Worm (Caenorhabditis elegans): ENCODE results near the gene ZC443.1.

ZC443.1 gene

ce11 chrV:12787026-12787425 is 22.9 kb downstream of the ZC443.1 start, which contains the start of gene fkb-4:
TSS of gene fkb-4 (minus strand) at chrV:12787126.
- TF ChIP-seq ceh-90 (tag; optimal IDR thresholded peaks at IDR 0.05) = no peak
- TF ChIP-seq alr-1 (tag; optimal IDR thresholded peaks at IDR 0.05; ENCODE audit: borderline replicate concordance) = no peak
- peak; percentile 35 for TF ChIP-seq blmp-1 (tag; optimal IDR thresholded peaks at IDR 0.05)
- TF ChIP-seq nhr-237 (tag; optimal IDR thresholded peaks at IDR 0.05) = no peak

- TF ChIP-seq pax-3 (tag; optimal IDR thresholded peaks at IDR 0.05) (peak; percentile 68), dsc-1 (tag; optimal IDR thresholded peaks at IDR 0.05) (peak; percentile 59), pqm-1 (tag; optimal IDR thresholded peaks at IDR 0.05) (no peak)
These were observed 23.5 kb downstream of the ZC443.1 start for ce11 chrV:12786340-12786739.

DNA sequence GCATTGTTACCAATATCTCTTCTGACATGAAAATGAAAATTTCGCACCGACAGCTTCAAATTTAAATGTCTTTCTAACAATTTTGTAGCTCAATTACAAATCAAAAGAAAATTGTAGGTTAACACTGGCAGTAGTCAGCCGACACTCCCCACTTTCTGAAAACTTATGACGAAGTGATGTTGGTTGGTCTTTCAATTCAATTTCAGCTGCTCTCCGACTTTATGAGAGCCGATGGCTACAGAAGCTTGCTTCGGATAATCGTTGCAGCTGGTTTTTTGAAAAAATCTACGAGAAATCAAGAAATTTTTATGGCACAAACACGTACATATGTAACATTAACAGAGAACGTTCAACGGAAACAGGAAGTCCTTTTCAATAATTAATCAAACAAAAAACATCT is 25.0 kb downstream of the ZC443.1 start, which contains the start of gene sre-20:
Gene sre-20, minus strand, starts transcription at position 101 of the 400 bp plus-strand sequence.
- TF ChIP-seq fkh-8 (tag; optimal IDR thresholded peaks at IDR 0.05) (peak; percentile 7), egl-27 (tag; optimal IDR thresholded peaks at IDR 0.05) (no peak), unc-62 (GFP tag; optimal IDR thresholded peaks at IDR 0.05) (no peak), pax-3 (tag; optimal IDR thresholded peaks at IDR 0.05) (peak; percentile 41)

DNA sequence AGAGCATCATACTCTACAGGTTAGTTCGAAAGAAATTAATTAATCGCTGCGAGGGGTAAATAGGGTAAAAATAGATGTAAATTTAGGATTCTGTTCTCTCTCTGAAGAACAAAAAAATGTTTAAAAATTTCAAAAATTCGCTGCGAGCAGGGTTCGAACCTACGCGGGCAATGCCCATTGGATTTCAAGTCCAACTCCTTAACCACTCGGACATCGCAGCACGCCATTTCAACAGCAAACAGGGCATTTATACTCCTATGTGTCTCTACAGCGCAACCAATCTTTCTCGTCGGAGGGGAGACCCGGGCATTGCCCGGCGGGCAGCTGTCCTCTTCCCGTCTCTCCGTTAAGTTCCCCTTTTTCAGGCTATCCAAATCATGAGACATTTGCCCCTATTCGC is 29.6 kb downstream of the ZC443.1 start:
- TF ChIP-seq dsc-1 (tag; optimal IDR thresholded peaks at IDR 0.05) = peak; percentile 30
- TF ChIP-seq aha-1 (tag; optimal IDR thresholded peaks at IDR 0.05) = no peak
- TF ChIP-seq lin-35 (GFP tag; optimal IDR thresholded peaks at IDR 0.05) = peak; percentile 20 to 66
- peak in 1 of 6 experiments; percentile 23 for TF ChIP-seq elt-3 (tag; optimal IDR thresholded peaks at IDR 0.05)
- no peak for TF ChIP-seq Y116A8C.19 (tag; optimal IDR thresholded peaks at IDR 0.05; ENCODE audit: borderline replicate concordance)
- peak; percentile 35 to 51 for TF ChIP-seq efl-1 (optimal IDR thresholded peaks at IDR 0.05)
- peak; percentile 41 to 93 for TF ChIP-seq efl-1 (GFP tag; optimal IDR thresholded peaks at IDR 0.05 in 1 of 2)
- peak; percentile 10 for TF ChIP-seq xbp-1 (tag; optimal IDR thresholded peaks at IDR 0.05)
- no peak for TF ChIP-seq egl-27 (tag; optimal IDR thresholded peaks at IDR 0.05)
- TF ChIP-seq nhr-12 (tag; optimal IDR thresholded peaks at IDR 0.05) = no peak
- TF ChIP-seq isw-1 (GFP tag; IDR thresholded peaks at IDR 0.05) = no peak
- no peak for TF ChIP-seq elt-2 (tag; optimal IDR thresholded peaks at IDR 0.05)
- no peak for TF ChIP-seq lin-39 (tag; optimal IDR thresholded peaks at IDR 0.05)
- TF ChIP-seq rnt-1 (tag; optimal IDR thresholded peaks at IDR 0.05) = peak; percentile 53
- TF ChIP-seq zag-1 (tag; optimal IDR thresholded peaks at IDR 0.05) = no peak
- no peak for TF ChIP-seq jun-1 (tag; optimal IDR thresholded peaks at IDR 0.05)
- no peak for TF ChIP-seq egl-13 (tag; optimal IDR thresholded peaks at IDR 0.05)
- TF ChIP-seq C04F5.9 (tag; optimal IDR thresholded peaks at IDR 0.05) = no peak
- peak in 1 of 2 experiments; percentile 45 for TF ChIP-seq mdl-1 (tag; optimal IDR thresholded peaks at IDR 0.05)
- TF ChIP-seq nhr-84 (tag; optimal IDR thresholded peaks at IDR 0.05) = no peak
- TF ChIP-seq nhr-76 (tag; optimal IDR thresholded peaks at IDR 0.05) = no peak
- peak; percentile 21 for TF ChIP-seq nhr-77 (tag; optimal IDR thresholded peaks at IDR 0.05)
- TF ChIP-seq ama-1 (optimal IDR thresholded peaks at IDR 0.05) = no peak
- TF ChIP-seq hlh-17 (GFP tag; optimal IDR thresholded peaks at IDR 0.05; ENCODE audit: borderline replicate concordance) = no peak
- TF ChIP-seq nhr-28 (tag; optimal IDR thresholded peaks at IDR 0.05) = no peak
- no peak for TF ChIP-seq zip-4 (GFP tag; optimal IDR thresholded peaks at IDR 0.05)
- no peak for TF ChIP-seq C34B4.2 (tag; optimal IDR thresholded peaks at IDR 0.05)
- peak; percentile 14 for TF ChIP-seq tbx-2 (tag; optimal IDR thresholded peaks at IDR 0.05)
- TF ChIP-seq nhr-20 (tag; optimal IDR thresholded peaks at IDR 0.05) = peak; percentile 49
- no peak for TF ChIP-seq ceh-63 (GFP tag; optimal IDR thresholded peaks at IDR 0.05)
- TF ChIP-seq ceh-88 (GFP tag; IDR thresholded peaks at IDR 0.05) = no peak
- TF ChIP-seq fkh-10 (GFP tag; optimal IDR thresholded peaks at IDR 0.05) = no peak
- no peak for TF ChIP-seq ceh-8 (GFP tag; optimal IDR thresholded peaks at IDR 0.05)
- no peak for TF ChIP-seq ceh-90 (tag; optimal IDR thresholded peaks at IDR 0.05)
- TF ChIP-seq F16B12.6 (tag; optimal IDR thresholded peaks at IDR 0.05) = no peak
- TF ChIP-seq dpl-1 (GFP tag; optimal IDR thresholded peaks at IDR 0.05) = peak; percentile 3 to 44 (median 43)
- peak; percentile 27 to 68 for TF ChIP-seq lsy-2 (tag; optimal IDR thresholded peaks at IDR 0.05)
- no peak for TF ChIP-seq nhr-11 (tag; optimal IDR thresholded peaks at IDR 0.05)
- TF ChIP-seq vab-15 (tag; optimal IDR thresholded peaks at IDR 0.05) = peak; percentile 38
- no peak for TF ChIP-seq grh-1 (GFP tag; IDR thresholded peaks at IDR 0.05)
- no peak for TF ChIP-seq pqm-1 (tag; optimal IDR thresholded peaks at IDR 0.05)
- TF ChIP-seq unc-62 (GFP tag; optimal IDR thresholded peaks at IDR 0.05) = no peak
